Worm (Caenorhabditis elegans) whole organism, late embryonic: ENCODE results near the gene nob-1.

Source experiments
- C08G9.2 ChIP-seq: sonication (generic microtip); optimal IDR thresholded peaks from 2 replicates; lab custom pipeline; 2016; ENCODE audit warnings: mild to moderate bottlenecking, missing genetic modification characterization, moderate library complexity, missing compliant biosample characterization
- K02D7.2 ChIP-seq: sonication (generic microtip); optimal IDR thresholded peaks from 2 replicates; lab custom pipeline; 2017; ENCODE audit warnings: mild to moderate bottlenecking, missing genetic modification characterization, missing compliant biosample characterization
- Y22D7AL.16 ChIP-seq: sonication (generic microtip); optimal IDR thresholded peaks from 2 replicates; lab custom pipeline; 2016; ENCODE audit warnings: missing genetic modification characterization, missing compliant biosample characterization
- ama-1 ChIP-seq: fragments of 150-350 bp; optimal IDR thresholded peaks from 2 replicates; lab custom pipeline; 2014
- ceh-14 ChIP-seq: sonication (generic microtip); optimal IDR thresholded peaks from 2 replicates; lab custom pipeline; 2016; ENCODE audit warnings: missing genotype, missing genetic modification characterization, missing compliant biosample characterization
- ceh-19 ChIP-seq: fragments of 200-800 bp; sonication (Bioruptor generic); optimal IDR thresholded peaks from 2 replicates; lab custom pipeline; 2018; ENCODE audit warnings: mild to moderate bottlenecking, missing genetic modification characterization, missing compliant biosample characterization
- ceh-30 ChIP-seq: fragments of 150-350 bp; optimal IDR thresholded peaks from 2 replicates; lab custom pipeline; 2014; ENCODE audit warnings: missing biosample characterization, missing genetic modification characterization
- ceh-45 ChIP-seq: fragments of 200-800 bp; sonication (Bioruptor generic); IDR thresholded peaks from 2 replicates; pipeline ENCODE4 v1.3.6; 2022; ENCODE audit warnings: missing genetic modification reagents, missing genetic modification characterization, missing compliant biosample characterization
- ceh-6 ChIP-seq: fragments of 200-800 bp; sonication (Bioruptor generic); optimal IDR thresholded peaks from 2 replicates; lab custom pipeline; 2018; ENCODE audit warnings: mild to moderate bottlenecking, missing genetic modification characterization, missing compliant biosample characterization
- ceh-9 ChIP-seq: sonication (generic microtip); optimal IDR thresholded peaks from 2 replicates; lab custom pipeline; 2016; ENCODE audit warnings: mild to moderate bottlenecking, missing genetic modification characterization, inconsistent platforms, missing compliant biosample characterization
- dmd-4 ChIP-seq: sonication (generic microtip); optimal IDR thresholded peaks from 2 replicates; lab custom pipeline; 2016; ENCODE audit warnings: borderline replicate concordance, missing genetic modification characterization, missing compliant biosample characterization
- dve-1 ChIP-seq: sonication (generic microtip); optimal IDR thresholded peaks from 2 replicates; lab custom pipeline; 2017; ENCODE audit warnings: antibody characterized with exemption, mild to moderate bottlenecking, missing genetic modification characterization, missing compliant biosample characterization
- elt-2 ChIP-seq: sonication (generic microtip); optimal IDR thresholded peaks from 2 replicates; lab custom pipeline; 2016; ENCODE audit warnings: missing genetic modification reagents, missing genetic modification characterization, missing compliant biosample characterization
- eyg-1 ChIP-seq: sonication (generic microtip); optimal IDR thresholded peaks from 2 replicates; lab custom pipeline; 2016; ENCODE audit warnings: missing genotype, missing genetic modification characterization, missing compliant biosample characterization
- fkh-6 ChIP-seq: sonication (generic microtip); optimal IDR thresholded peaks from 2 replicates; lab custom pipeline; 2016; ENCODE audit warnings: missing genetic modification characterization, missing compliant biosample characterization
- gmeb-2 ChIP-seq: sonication (generic microtip); optimal IDR thresholded peaks from 2 replicates; lab custom pipeline; 2016; ENCODE audit warnings: missing genetic modification characterization, inconsistent platforms, missing compliant biosample characterization
- hlh-13 ChIP-seq: fragments of 200-800 bp; sonication (Bioruptor generic); optimal IDR thresholded peaks from 2 replicates; lab custom pipeline; 2018; ENCODE audit warnings: mild to moderate bottlenecking, missing genetic modification characterization, missing compliant biosample characterization
- hlh-30 ChIP-seq: sonication (generic microtip); optimal IDR thresholded peaks from 2 replicates; lab custom pipeline; 2017; ENCODE audit warnings: antibody characterized with exemption, missing genetic modification characterization, missing compliant biosample characterization; ENCODE audit not compliant: insufficient read depth
- hlh-6 ChIP-seq: sonication (generic microtip); optimal IDR thresholded peaks from 2 replicates; lab custom pipeline; 2016; ENCODE audit warnings: missing genotype, missing genetic modification characterization, missing compliant biosample characterization
- lim-6 ChIP-seq: sonication (generic microtip); optimal IDR thresholded peaks from 2 replicates; lab custom pipeline; 2016; ENCODE audit warnings: missing genetic modification characterization, missing compliant biosample characterization
- lin-11 ChIP-seq: fragments of 200-800 bp; sonication (Bioruptor generic); optimal IDR thresholded peaks from 2 replicates; lab custom pipeline; 2018; ENCODE audit warnings: mild to moderate bottlenecking, missing genetic modification characterization, missing compliant biosample characterization
- npax-4 ChIP-seq: sonication (generic microtip); optimal IDR thresholded peaks from 2 replicates; lab custom pipeline; 2016; ENCODE audit warnings: missing genetic modification characterization, missing compliant biosample characterization
- odd-2 ChIP-seq: sonication (generic microtip); optimal IDR thresholded peaks from 2 replicates; lab custom pipeline; 2017; ENCODE audit warnings: antibody characterized with exemption, mild to moderate bottlenecking, missing genetic modification characterization, missing compliant biosample characterization
- pag-3 ChIP-seq: sonication (generic microtip); optimal IDR thresholded peaks from 2 replicates; lab custom pipeline; 2016; ENCODE audit warnings: missing compliant biosample characterization, missing genetic modification characterization, borderline replicate concordance
- pax-1 ChIP-seq: fragments of 150-350 bp; optimal IDR thresholded peaks from 2 replicates; lab custom pipeline; 2014; ENCODE audit warnings: missing biosample characterization, missing genetic modification characterization
- pha-2 ChIP-seq: sonication (generic microtip); optimal IDR thresholded peaks from 2 replicates; lab custom pipeline; 2017; ENCODE audit warnings: mild to moderate bottlenecking, missing genetic modification characterization, missing compliant biosample characterization
- pha-4 ChIP-seq: fragments of 150-350 bp; optimal IDR thresholded peaks from 2 replicates; lab custom pipeline; 2018; ENCODE audit warnings: missing biosample characterization, missing genetic modification reagents, missing genetic modification characterization
- pqm-1 ChIP-seq: sonication (generic microtip); optimal IDR thresholded peaks from 2 replicates; lab custom pipeline; 2016; ENCODE audit warnings: missing genetic modification characterization, missing compliant biosample characterization
- pros-1 ChIP-seq: fragments of 150-350 bp; optimal IDR thresholded peaks from 2 replicates; lab custom pipeline; 2014; ENCODE audit warnings: missing biosample characterization, missing genetic modification reagents, missing genetic modification characterization
- sdc-2 ChIP-seq: sonication (generic microtip); optimal IDR thresholded peaks from 2 replicates; lab custom pipeline; 2016; ENCODE audit warnings: missing genotype, missing genetic modification characterization, missing compliant biosample characterization
- sox-2 ChIP-seq: fragments of 200-800 bp; sonication (Bioruptor generic); IDR thresholded peaks from 2 replicates; pipeline ENCODE4 v1.3.6; 2022; ENCODE audit warnings: missing genetic modification reagents, missing genetic modification characterization, missing compliant biosample characterization
- sox-4 ChIP-seq: sonication (generic microtip); optimal IDR thresholded peaks from 2 replicates; lab custom pipeline; 2017; ENCODE audit warnings: mild to moderate bottlenecking, missing genetic modification characterization, inconsistent platforms, missing compliant biosample characterization
- syd-9 ChIP-seq: sonication (generic microtip); optimal IDR thresholded peaks from 2 replicates; lab custom pipeline; 2016; ENCODE audit warnings: mild to moderate bottlenecking, missing genetic modification characterization, moderate library complexity, missing compliant biosample characterization
- unc-42 ChIP-seq: sonication (generic microtip); optimal IDR thresholded peaks from 2 replicates; lab custom pipeline; 2016; ENCODE audit warnings: missing genotype, missing genetic modification characterization, missing compliant biosample characterization
- unc-86 ChIP-seq: sonication (generic microtip); optimal IDR thresholded peaks from 2 replicates; lab custom pipeline; 2016; ENCODE audit warnings: missing genetic modification characterization, missing compliant biosample characterization
- zip-5 ChIP-seq: sonication (generic microtip); optimal IDR thresholded peaks from 2 replicates; lab custom pipeline; 2016; ENCODE audit warnings: missing genetic modification characterization, missing compliant biosample characterization
- ztf-16 ChIP-seq: sonication (generic microtip); optimal IDR thresholded peaks from 2 replicates; lab custom pipeline; 2017; ENCODE audit warnings: missing genetic modification characterization, missing compliant biosample characterization

nob-1 gene

DNA sequence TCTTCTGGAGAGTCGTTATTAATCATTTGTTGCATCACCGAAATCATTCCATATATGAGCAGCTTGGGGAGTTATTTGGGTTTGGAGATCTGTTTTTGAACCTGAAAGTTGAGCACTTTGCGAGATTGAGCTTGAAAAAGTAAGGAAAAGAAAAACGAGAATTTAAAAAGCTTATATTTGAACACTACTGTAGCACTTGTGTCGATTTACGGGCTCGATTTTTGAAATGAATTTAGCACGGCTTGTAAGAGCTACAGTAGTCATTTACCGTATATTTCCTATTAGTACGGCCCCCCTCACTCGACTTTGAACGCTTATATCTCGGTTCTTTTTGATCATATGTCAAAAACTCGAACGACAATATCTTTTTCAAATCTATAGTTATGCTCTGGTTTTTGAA, at the start of gene nob-1:
Gene nob-1, minus strand, starts transcription at position 101 of the 400 bp plus-strand sequence.
- TF ChIP-seq zip-5, result no peak
- no peak for TF ChIP-seq pax-1 (tag; lab: Kevin White, UChicago)
- TF ChIP-seq pha-2 (tag; lab: Kevin White, UChicago), result no peak
- no peak for TF ChIP-seq ceh-19 (GFP tag; lab: Kevin White, UChicago)
- TF ChIP-seq hlh-30 (tag; lab: Kevin White, UChicago), result no peak
- TF ChIP-seq pha-4 (tag; lab: Kevin White, UChicago), result no peak
- TF ChIP-seq ama-1 (lab: Kevin White, UChicago), result no peak
- TF ChIP-seq ceh-6 (GFP tag; lab: Kevin White, UChicago), result no peak
- no peak for TF ChIP-seq Y22D7AL.16 (tag; lab: Kevin White, UChicago)
- TF ChIP-seq dmd-4, result no peak
- TF ChIP-seq elt-2 (tag; lab: Kevin White, UChicago), result no peak
- TF ChIP-seq fkh-6 (tag; lab: Kevin White, UChicago), result no peak
- no peak for TF ChIP-seq K02D7.2
- no peak for TF ChIP-seq pqm-1 (tag; lab: Kevin White, UChicago)
- no peak for TF ChIP-seq ceh-14
- TF ChIP-seq ztf-16 (tag; lab: Kevin White, UChicago), result no peak
- TF ChIP-seq ceh-9 (tag; lab: Kevin White, UChicago), result no peak
- TF ChIP-seq gmeb-2 (tag; lab: Kevin White, UChicago), result no peak

ce11 chrIII:12133121-12133520, 49.0 kb upstream of the nob-1 start:
- no peak for TF ChIP-seq sox-2 (GFP tag; lab: Robert Waterston, UW)
- no peak for TF ChIP-seq K02D7.2
- no peak for TF ChIP-seq pha-4 (tag; lab: Kevin White, UChicago)
- TF ChIP-seq Y22D7AL.16 (tag; lab: Kevin White, UChicago), result no peak
- TF ChIP-seq pag-3 (tag; lab: Kevin White, UChicago), result no peak
- TF ChIP-seq lim-6 (tag; lab: Kevin White, UChicago), result no peak
- TF ChIP-seq pax-1 (tag; lab: Kevin White, UChicago), result no peak
- TF ChIP-seq hlh-6 (tag; lab: Kevin White, UChicago), result no peak
- TF ChIP-seq elt-2 (tag; lab: Kevin White, UChicago), result no peak
- TF ChIP-seq lin-11 (tag; lab: Kevin White, UChicago), result no peak
- TF ChIP-seq sox-4 (tag; lab: Kevin White, UChicago), result no peak
- TF ChIP-seq sdc-2 (tag; lab: Kevin White, UChicago), result no peak
- TF ChIP-seq npax-4 (tag; lab: Kevin White, UChicago), result no peak
- no peak for TF ChIP-seq ceh-45
- no peak for TF ChIP-seq hlh-13 (GFP tag; lab: Kevin White, UChicago)

ce11 chrIII:12131751-12132150, 47.6 kb upstream of the nob-1 start:
- TF ChIP-seq K02D7.2 (peak; percentile 27), unc-86 (tag; lab: Kevin White, UChicago) (no peak), ceh-30 (no peak), syd-9 (tag; lab: Kevin White, UChicago) (no peak), lin-11 (tag; lab: Kevin White, UChicago) (no peak), dve-1 (tag; lab: Kevin White, UChicago) (peak; percentile 98), ceh-9 (tag; lab: Kevin White, UChicago) (no peak)

ce11 chrIII:12130769-12131168, 46.7 kb upstream of the nob-1 start:
- TF ChIP-seq unc-42 (tag; lab: Kevin White, UChicago) (peak; percentile 79), odd-2 (tag; lab: Kevin White, UChicago) (no peak), eyg-1 (tag; lab: Kevin White, UChicago) (no peak), dve-1 (tag; lab: Kevin White, UChicago) (no peak), pros-1 (tag; lab: Kevin White, UChicago) (no peak), lim-6 (tag; lab: Kevin White, UChicago) (no peak), C08G9.2 (no peak)
